Fruit fly (Drosophila melanogaster): ENCODE data around the gene CG32987.

Gene CG32987

dm6 chr2L:8860767-8861166 lies 2.8 kb upstream of the CG32987 start (continued):
- TF ChIP-seq ham (GFP tag; IDR thresholded peaks at IDR 0.05) = no peak
- TF ChIP-seq scrt (GFP tag; optimal IDR thresholded peaks at IDR 0.05) = peak; percentile 44
- TF ChIP-seq CG33213 (GFP tag; optimal IDR thresholded peaks at IDR 0.05) = peak; percentile 43
- TF ChIP-seq CG17568 (GFP tag; optimal IDR thresholded peaks at IDR 0.05) = no peak
- peak; percentile 70 for TF ChIP-seq HHEX (GFP tag; optimal IDR thresholded peaks at IDR 0.05)
- TF ChIP-seq H2.0 (GFP tag; IDR thresholded peaks at IDR 0.05) = peak; percentile 48
- TF ChIP-seq CG12155 (GFP tag; optimal IDR thresholded peaks at IDR 0.05) = peak; percentile 47
- peak; percentile 72 for TF ChIP-seq ATbp (GFP tag; optimal IDR thresholded peaks at IDR 0.05)
- peak; percentile 29 for TF ChIP-seq Lhr (GFP tag; optimal IDR thresholded peaks at IDR 0.05)
- peak; percentile 67 for TF ChIP-seq Sox100B (GFP tag; optimal IDR thresholded peaks at IDR 0.05)
- no peak for TF ChIP-seq Bteb2 (GFP tag; optimal IDR thresholded peaks at IDR 0.05)
- TF ChIP-seq Gug (GFP tag; IDR thresholded peaks at IDR 0.05) = peak; percentile 64; the same call in 3 of the 4 replicates
- TF ChIP-seq CG14014 (GFP tag; IDR thresholded peaks at IDR 0.05) = peak; percentile 65
- TF ChIP-seq CG15514 (GFP tag; optimal IDR thresholded peaks at IDR 0.05) = peak; percentile 32
- no peak for TF ChIP-seq CG42726 (GFP tag; IDR thresholded peaks at IDR 0.05; ENCODE audit: partially characterized antibody)
- no peak for TF ChIP-seq Elba2 (GFP tag; optimal IDR thresholded peaks at IDR 0.05)
- TF ChIP-seq Med (GFP tag) = peak; percentile 89
- peak; percentile 62 for TF ChIP-seq grau (tag; optimal IDR thresholded peaks at IDR 0.05)
- peak; percentile 42; the same call in 1 of the 2 replicates for TF ChIP-seq Atf6 (GFP tag; IDR thresholded peaks at IDR 0.05)
- TF ChIP-seq Spps (tag; optimal IDR thresholded peaks at IDR 0.05) = peak; percentile 72
- peak; percentile 63 for TF ChIP-seq CG10366 (GFP tag; IDR thresholded peaks at IDR 0.05)
- no peak for TF ChIP-seq lbe (GFP tag; optimal IDR thresholded peaks at IDR 0.05)
- TF ChIP-seq run (tag; optimal IDR thresholded peaks at IDR 0.05) = peak; percentile 28
- no peak for TF ChIP-seq Tbp (GFP tag; optimal IDR thresholded peaks at IDR 0.05)
- TF ChIP-seq Side (GFP tag; optimal IDR thresholded peaks at IDR 0.05) = peak; percentile 10
- TF ChIP-seq CG6813 (GFP tag; optimal IDR thresholded peaks at IDR 0.05) = peak; percentile 54

- TF ChIP-seq Meics (GFP tag; optimal IDR thresholded peaks at IDR 0.05) (no peak), Hr3 (GFP tag; optimal IDR thresholded peaks at IDR 0.05) (no peak), CG16863 (GFP tag; optimal IDR thresholded peaks at IDR 0.05) (no peak), slbo (GFP tag; IDR thresholded peaks at IDR 0.05) (no peak), Pdp1 (GFP tag; optimal IDR thresholded peaks at IDR 0.05) (no peak), tx (GFP tag; optimal IDR thresholded peaks at IDR 0.05) (no peak), CG17361 (GFP tag; IDR thresholded peaks at IDR 0.05) (no peak), fd96Cb (tag; optimal IDR thresholded peaks at IDR 0.05) (no peak), CG31441 (GFP tag; IDR thresholded peaks at IDR 0.05) (no peak), CG6175 (GFP tag; IDR thresholded peaks at IDR 0.05) (no peak), Stat92E (GFP tag; optimal IDR thresholded peaks at IDR 0.05) (no peak), CG12299 (tag; optimal IDR thresholded peaks at IDR 0.05) (no peak), GATAe (GFP tag; conservative IDR thresholded peaks at IDR 0.05) (no peak), h (optimal IDR thresholded peaks at IDR 0.05) (no peak), CG3281 (GFP tag; optimal IDR thresholded peaks at IDR 0.05) (no peak), esg (GFP tag; conservative IDR thresholded peaks at IDR 0.05) (no peak), Oaz (GFP tag; IDR thresholded peaks at IDR 0.05) (no peak), grn (GFP tag; optimal IDR thresholded peaks at IDR 0.05) (no peak), maf-S (GFP tag; optimal IDR thresholded peaks at IDR 0.05) (no peak)
These were observed 1.1 kb upstream of the CG32987 start, which contains the start of gene CG32986 for dm6 chr2L:8862476-8862875. CG32986 (plus strand) TSS chr2L:8862776.

Measured in whole organism, embryonic.